Worm (Caenorhabditis elegans): ENCODE measurements around the gene sams-3.

Gene sams-3

ce11 chrIV:5824493-5824892 is 24.0 kb upstream of the sams-3 start, which contains the start of gene egal-1:
Gene egal-1, plus strand, starts transcription at chrIV:5824793.
- TF ChIP-seq T20F7.1 (GFP tag; optimal IDR thresholded peaks at IDR 0.05) (no peak), zip-11 (GFP tag; IDR thresholded peaks at IDR 0.05) (no peak)

ce11 chrIV:5832801-5833200 is 15.7 kb upstream of the sams-3 start:
- TF ChIP-seq tra-1 (GFP tag; IDR thresholded peaks at IDR 0.05) (no peak), set-16 (GFP tag; IDR thresholded peaks at IDR 0.05) (no peak), hif-1 (tag; optimal IDR thresholded peaks at IDR 0.05) (no peak), F10B5.3 (tag; optimal IDR thresholded peaks at IDR 0.05) (no peak), lim-7 (GFP tag; IDR thresholded peaks at IDR 0.05) (no peak), F49E8.2 (tag; optimal IDR thresholded peaks at IDR 0.05; ENCODE audit: borderline replicate concordance) (peak; percentile 30), snpc-1.2 (GFP tag; IDR thresholded peaks at IDR 0.05) (peak; percentile 84)

- TF ChIP-seq sdz-12 (GFP tag; optimal IDR thresholded peaks at IDR 0.05) (no peak), unc-62 (GFP tag; optimal IDR thresholded peaks at IDR 0.05 in 1 of 2) (peak in 1 of 2 experiments; percentile 99), unc-62 (tag; optimal IDR thresholded peaks at IDR 0.05) (no peak), nhr-42 (GFP tag; IDR thresholded peaks at IDR 0.05) (no peak)
These were observed 14.3 kb upstream of the sams-3 start for ce11 chrIV:5834182-5834581.

- TF ChIP-seq lsy-2 (tag; optimal IDR thresholded peaks at IDR 0.05) (no peak), pqm-1 (tag; optimal IDR thresholded peaks at IDR 0.05) (no peak)
These were observed 9.3 kb upstream of the sams-3 start, which contains the start of gene C06E7.2 for ce11 chrIV:5839178-5839577. Gene C06E7.2, plus strand, starts transcription at chrIV:5839478.

ce11 chrIV:5842905-5843304 is 5.6 kb upstream of the sams-3 start:
- TF ChIP-seq aha-1 (tag), result peak; percentile 5
- no peak for TF ChIP-seq mes-2 (tag; optimal IDR thresholded peaks at IDR 0.05; ENCODE audit: poor library complexity, severe bottlenecking)

- TF ChIP-seq mes-2 (tag; optimal IDR thresholded peaks at IDR 0.05; ENCODE audit: poor library complexity, severe bottlenecking) (no peak), ZK546.5 (tag; optimal IDR thresholded peaks at IDR 0.05) (no peak), ceh-82 (tag; optimal IDR thresholded peaks at IDR 0.05) (no peak), nhr-10 (tag; optimal IDR thresholded peaks at IDR 0.05) (no peak), snpc-1.2 (GFP tag; IDR thresholded peaks at IDR 0.05) (no peak), hmg-1.1 (GFP tag; IDR thresholded peaks at IDR 0.05) (no peak)
These were observed 2.2 kb upstream of the sams-3 start, which contains the start of gene sams-4 for ce11 chrIV:5846269-5846668. Gene sams-4, minus strand, starts transcription at chrIV:5846369.

- TF ChIP-seq R02D3.7 (tag; optimal IDR thresholded peaks at IDR 0.05) (no peak), F44E2.7 (GFP tag; IDR thresholded peaks at IDR 0.05) (no peak), lin-38 (GFP tag; IDR thresholded peaks at IDR 0.05) (peak; percentile 32; the same call in 1 of the 2 replicates), F49E8.2 (tag; optimal IDR thresholded peaks at IDR 0.05; ENCODE audit: borderline replicate concordance) (peak; percentile 58), Y48G9A.11 (GFP tag; IDR thresholded peaks at IDR 0.05) (0 out of 2 replicates have a peak, but pooled peaks have one; percentile 9), snpc-1.2 (GFP tag; IDR thresholded peaks at IDR 0.05) (peak; percentile 59; the same call in 1 of the 2 replicates), unc-62 (GFP tag; optimal IDR thresholded peaks at IDR 0.05 in 1 of 2) (peak in 1 of 2 experiments; percentile 52), unc-62 (tag; optimal IDR thresholded peaks at IDR 0.05) (no peak)
These were observed 2.4 kb downstream of the sams-3 start for ce11 chrIV:5850765-5851377.

- peak in 1 of 2 experiments; percentile 93 for TF ChIP-seq unc-62 (GFP tag; optimal IDR thresholded peaks at IDR 0.05 in 1 of 2)
- no peak for TF ChIP-seq unc-62 (tag; optimal IDR thresholded peaks at IDR 0.05)
- TF ChIP-seq zfp-2 (tag; optimal IDR thresholded peaks at IDR 0.05), result no peak
These were observed 7.2 kb downstream of the sams-3 start for ce11 chrIV:5855608-5856007.

All from whole organism, L4 larva.